Worm (Caenorhabditis elegans) whole organism, mixed stage, embryonic: ENCODE measurements around the gene snrp-40.1.

Source experiments
- M03D4.4 ChIP-seq: sonication (generic microtip); optimal IDR thresholded peaks from 2 replicates; lab custom pipeline; 2017; ENCODE audit warnings: mild to moderate bottlenecking, missing genetic modification characterization, missing compliant biosample characterization
- blmp-1 ChIP-seq: fragments of 150-350 bp; optimal IDR thresholded peaks from 2 replicates; lab custom pipeline; 2014; ENCODE audit warnings: missing biosample characterization, missing genetic modification characterization
- elt-3 ChIP-seq: fragments of 150-350 bp; optimal IDR thresholded peaks from 2 replicates; lab custom pipeline; 2014; ENCODE audit warnings: missing biosample characterization, missing genetic modification characterization
- lin-13 ChIP-seq: fragments of 150-350 bp; optimal IDR thresholded peaks from 2 replicates; lab custom pipeline; 2014; ENCODE audit warnings: missing biosample characterization, missing genetic modification characterization
- lin-32 ChIP-seq: fragments of 200-800 bp; sonication (Bioruptor generic); optimal IDR thresholded peaks from 2 replicates; lab custom pipeline; 2018; ENCODE audit warnings: mild to moderate bottlenecking, missing genetic modification characterization, missing compliant biosample characterization
- lsy-2 ChIP-seq: fragments of 150-350 bp; optimal IDR thresholded peaks from 2 replicates; lab custom pipeline; 2014; ENCODE audit warnings: missing biosample characterization, missing genetic modification characterization
- mep-1 ChIP-seq: fragments of 150-350 bp; optimal IDR thresholded peaks from 2 replicates; lab custom pipeline; 2017; ENCODE audit warnings: missing biosample characterization, missing genetic modification reagents, missing genetic modification characterization, inconsistent platforms
- mls-2 ChIP-seq: sonication (generic microtip); optimal IDR thresholded peaks from 2 replicates; lab custom pipeline; 2016; ENCODE audit warnings: mild to moderate bottlenecking, missing genetic modification characterization, moderate library complexity, missing compliant biosample characterization
- nhr-12 ChIP-seq: fragments of 150-350 bp; optimal IDR thresholded peaks from 2 replicates; lab custom pipeline; 2014; ENCODE audit warnings: missing biosample characterization, missing genetic modification characterization
- nhr-237 ChIP-seq: fragments of 150-350 bp; optimal IDR thresholded peaks from 2 replicates; lab custom pipeline; 2014; ENCODE audit warnings: missing biosample characterization, missing genetic modification characterization
- nhr-28 ChIP-seq: fragments of 150-350 bp; optimal IDR thresholded peaks from 2 replicates; lab custom pipeline; 2014; ENCODE audit warnings: missing biosample characterization, missing genetic modification characterization
- nhr-76 ChIP-seq: sonication (generic microtip); optimal IDR thresholded peaks from 2 replicates; lab custom pipeline; 2017; ENCODE audit warnings: missing biosample characterization, missing genetic modification characterization
- snpc-4 ChIP-seq: fragments of 150-350 bp; optimal IDR thresholded peaks from 2 replicates; lab custom pipeline; 2014; ENCODE audit warnings: missing biosample characterization, missing genetic modification characterization
- ztf-11 ChIP-seq: fragments of 150-350 bp; optimal IDR thresholded peaks from 2 replicates; lab custom pipeline; 2014; ENCODE audit warnings: missing biosample characterization, missing genetic modification characterization

ce11 chrX:11326827-11327226, 27.2 kb upstream of the snrp-40.1 start, which contains the start of gene ZK455.5:
- TF ChIP-seq mep-1 (no peak), mls-2 (tag; lab: Kevin White, UChicago) (no peak), lin-13 (tag; lab: Kevin White, UChicago) (no peak), snpc-4 (tag; lab: Kevin White, UChicago) (no peak), M03D4.4 (tag; lab: Kevin White, UChicago) (no peak), blmp-1 (tag; lab: Kevin White, UChicago) (no peak), nhr-237 (no peak), nhr-12 (tag; lab: Kevin White, UChicago) (no peak), elt-3 (tag; lab: Kevin White, UChicago) (no peak), nhr-76 (tag; lab: Kevin White, UChicago) (no peak), lin-32 (GFP tag; lab: Kevin White, UChicago) (no peak), ztf-11 (tag; lab: Kevin White, UChicago) (no peak), lsy-2 (tag; lab: Kevin White, UChicago) (no peak), nhr-28 (tag; lab: Kevin White, UChicago) (no peak)
